Worm (Caenorhabditis elegans): Measurements from ENCODE around the gene hlh-8.
A peak's percentile ranks its signal among the peaks of the same experiment; 100 is the strongest.

hlh-8 gene

DNA sequence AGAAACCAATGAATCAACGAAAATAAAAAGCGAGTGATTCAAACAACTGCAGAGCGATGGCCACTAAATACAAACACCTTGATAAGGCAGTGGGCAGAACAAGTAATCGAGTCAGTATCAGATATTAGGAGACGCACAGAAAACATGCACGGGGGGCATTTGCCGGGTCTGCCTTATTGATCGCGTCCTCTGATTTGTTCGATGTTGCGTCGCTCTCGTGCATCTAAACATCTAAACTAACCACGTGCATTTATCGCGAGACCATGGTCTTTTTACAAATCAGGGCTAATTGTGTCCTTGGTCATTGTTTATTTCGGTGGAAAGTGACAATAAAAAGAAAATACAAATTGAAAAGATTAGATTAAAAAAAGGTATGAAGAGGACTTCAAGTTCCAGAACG lies 32.3 kb upstream of the hlh-8 start, which contains the start of gene K07E3.4 (continued):
- no peak for TF ChIP-seq dpl-1 (GFP tag; optimal IDR thresholded peaks at IDR 0.05)
- TF ChIP-seq grh-1 (GFP tag; IDR thresholded peaks at IDR 0.05), result peak; percentile 57
- TF ChIP-seq skn-1 (tag; optimal IDR thresholded peaks at IDR 0.05), result no peak
- peak; percentile 86 for TF ChIP-seq nhr-71 (tag; optimal IDR thresholded peaks at IDR 0.05)
- no peak for TF ChIP-seq ets-5 (GFP tag; IDR thresholded peaks at IDR 0.05)
- TF ChIP-seq C34B4.2 (tag; optimal IDR thresholded peaks at IDR 0.05), result no peak
- TF ChIP-seq efl-3 (GFP tag; optimal IDR thresholded peaks at IDR 0.05), result no peak
- no peak for TF ChIP-seq ces-1 (GFP tag; optimal IDR thresholded peaks at IDR 0.05)
- TF ChIP-seq fkh-8 (tag; optimal IDR thresholded peaks at IDR 0.05), result peak; percentile 12
- no peak for TF ChIP-seq F16B12.6 (tag; optimal IDR thresholded peaks at IDR 0.05)
- TF ChIP-seq pqm-1 (tag; optimal IDR thresholded peaks at IDR 0.05), result no peak
- TF ChIP-seq ama-1 (optimal IDR thresholded peaks at IDR 0.05), result peak; percentile 14
- TF ChIP-seq lin-35 (GFP tag; optimal IDR thresholded peaks at IDR 0.05), result peak; percentile 10 to 76
- no peak for TF ChIP-seq hlh-17 (GFP tag; optimal IDR thresholded peaks at IDR 0.05; ENCODE audit: borderline replicate concordance)
- no peak for TF ChIP-seq unc-62 (GFP tag; optimal IDR thresholded peaks at IDR 0.05)
- TF ChIP-seq unc-130 (tag; optimal IDR thresholded peaks at IDR 0.05), result peak; percentile 81
- TF ChIP-seq zip-4 (GFP tag; optimal IDR thresholded peaks at IDR 0.05), result peak; percentile 4
- TF ChIP-seq jun-1 (tag; optimal IDR thresholded peaks at IDR 0.05), result peak; percentile 52
- no peak for TF ChIP-seq lir-3 (tag; optimal IDR thresholded peaks at IDR 0.05; ENCODE audit: poor library complexity)
- TF ChIP-seq nhr-77 (tag; optimal IDR thresholded peaks at IDR 0.05), result no peak
- TF ChIP-seq fkh-10 (GFP tag; optimal IDR thresholded peaks at IDR 0.05), result no peak
- no peak for TF ChIP-seq ceh-90 (tag; optimal IDR thresholded peaks at IDR 0.05)
- peak; percentile 39 for TF ChIP-seq ztf-4 (tag; optimal IDR thresholded peaks at IDR 0.05)
- peak in 5 of 6 experiments; percentile 27 to 88 (median 80) for TF ChIP-seq elt-3 (tag; optimal IDR thresholded peaks at IDR 0.05)
- peak; percentile 24 for TF ChIP-seq C16A3.4 (tag; optimal IDR thresholded peaks at IDR 0.05)
- peak; percentile 78 for TF ChIP-seq elt-2 (tag; optimal IDR thresholded peaks at IDR 0.05)
- TF ChIP-seq unc-86 (tag; optimal IDR thresholded peaks at IDR 0.05), result no peak
- TF ChIP-seq dsc-1 (tag; optimal IDR thresholded peaks at IDR 0.05), result no peak
- peak; percentile 67 for TF ChIP-seq mep-1 (tag; optimal IDR thresholded peaks at IDR 0.05)
- no peak for TF ChIP-seq efl-1 (optimal IDR thresholded peaks at IDR 0.05)
- peak in 1 of 2 experiments; percentile 58 for TF ChIP-seq efl-1 (GFP tag; optimal IDR thresholded peaks at IDR 0.05 in 1 of 2)
- no peak for TF ChIP-seq zag-1 (tag; optimal IDR thresholded peaks at IDR 0.05)
- TF ChIP-seq lin-14 (GFP tag; optimal IDR thresholded peaks at IDR 0.05), result peak; percentile 90
- TF ChIP-seq mef-2 (tag; optimal IDR thresholded peaks at IDR 0.05), result no peak
- TF ChIP-seq lin-15B (tag; optimal IDR thresholded peaks at IDR 0.05), result no peak
- TF ChIP-seq aha-1 (tag; optimal IDR thresholded peaks at IDR 0.05), result no peak
- no peak for TF ChIP-seq ceh-88 (GFP tag; IDR thresholded peaks at IDR 0.05)
- TF ChIP-seq vab-15 (tag; optimal IDR thresholded peaks at IDR 0.05), result no peak
- TF ChIP-seq nhr-47 (tag; optimal IDR thresholded peaks at IDR 0.05), result peak; percentile 58
- peak; percentile 29 to 40 for TF ChIP-seq lsy-2 (tag; optimal IDR thresholded peaks at IDR 0.05)
- TF ChIP-seq nhr-12 (tag; optimal IDR thresholded peaks at IDR 0.05), result no peak
- TF ChIP-seq unc-98 (GFP tag; IDR thresholded peaks at IDR 0.05), result no peak
- no peak for TF ChIP-seq egl-27 (tag; optimal IDR thresholded peaks at IDR 0.05)
- TF ChIP-seq nhr-11 (tag; optimal IDR thresholded peaks at IDR 0.05), result no peak

DNA sequence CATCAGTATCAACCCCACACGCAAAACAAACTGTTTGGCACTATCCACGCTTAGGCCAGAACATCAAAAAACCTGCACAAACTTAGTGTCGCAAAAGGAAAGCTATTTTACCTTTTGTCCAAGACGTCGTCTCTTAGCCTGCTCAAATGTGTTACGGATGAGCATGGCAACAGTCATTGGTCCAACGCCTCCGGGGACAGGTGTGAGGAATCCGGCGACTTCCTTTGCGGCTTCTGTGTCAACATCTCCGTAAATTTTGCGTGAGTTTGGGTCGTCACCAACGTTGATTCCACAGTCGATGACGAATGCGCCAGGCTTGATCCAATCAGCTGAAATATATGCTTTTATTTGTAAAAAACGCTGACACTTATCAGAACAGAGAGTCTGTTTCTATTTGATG lies 31.6 kb upstream of the hlh-8 start:
- TF ChIP-seq grh-1 (GFP tag; IDR thresholded peaks at IDR 0.05) (0 out of 2 replicates have a peak, but pooled peaks have one; percentile 8), hpl-2 (GFP tag; optimal IDR thresholded peaks at IDR 0.05) (no peak), ceh-82 (tag; optimal IDR thresholded peaks at IDR 0.05) (no peak)

Measured in whole organism, L1 larva.